Worm (Caenorhabditis elegans): ENCODE results near the gene skr-7.

skr-7 gene

ce11 chrV:4432783-4433237 is 10.6 kb downstream of the skr-7 start, which contains the start of gene Y47D7A.15:
Gene Y47D7A.15, minus strand, starts transcription at chrV:4433187.
- TF ChIP-seq him-1 (tag; optimal IDR thresholded peaks at IDR 0.05) (no peak), W03F9.2 (tag; optimal IDR thresholded peaks at IDR 0.05) (no peak), dao-5 (tag; optimal IDR thresholded peaks at IDR 0.05) (no peak)

- TF ChIP-seq W03F9.2 (tag; optimal IDR thresholded peaks at IDR 0.05) (no peak), him-1 (tag; optimal IDR thresholded peaks at IDR 0.05) (no peak), dao-5 (tag; optimal IDR thresholded peaks at IDR 0.05) (no peak)
Observed at ce11 chrV:4435411-4435981, 13.3 kb downstream of the skr-7 start, which contains the start of gene Y47D7A.13. Gene Y47D7A.13, minus strand, starts transcription at chrV:4435927.

DNA sequence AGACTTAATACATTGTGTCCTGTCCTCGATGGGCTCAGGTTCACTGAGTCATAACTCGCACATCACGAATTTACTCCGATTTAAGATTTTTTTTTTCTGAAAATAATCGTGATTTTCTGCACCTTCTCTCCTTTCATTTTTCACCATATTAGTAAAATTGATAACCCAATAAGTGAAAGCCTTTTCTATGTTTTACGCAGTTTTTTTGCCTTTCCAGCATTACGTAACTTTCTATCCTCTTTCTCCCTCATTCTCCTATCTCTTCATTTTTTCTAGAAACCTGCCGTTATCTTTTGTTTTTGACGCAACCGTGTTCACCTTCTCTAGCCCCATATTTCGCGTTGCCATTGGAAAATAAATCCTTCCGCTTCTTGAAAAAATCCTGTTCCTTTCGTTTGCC is 15.0 kb downstream of the skr-7 start:
- TF ChIP-seq dao-5 (tag; optimal IDR thresholded peaks at IDR 0.05): no peak
- TF ChIP-seq him-1 (tag; optimal IDR thresholded peaks at IDR 0.05): no peak
- TF ChIP-seq W03F9.2 (tag; optimal IDR thresholded peaks at IDR 0.05): no peak

DNA sequence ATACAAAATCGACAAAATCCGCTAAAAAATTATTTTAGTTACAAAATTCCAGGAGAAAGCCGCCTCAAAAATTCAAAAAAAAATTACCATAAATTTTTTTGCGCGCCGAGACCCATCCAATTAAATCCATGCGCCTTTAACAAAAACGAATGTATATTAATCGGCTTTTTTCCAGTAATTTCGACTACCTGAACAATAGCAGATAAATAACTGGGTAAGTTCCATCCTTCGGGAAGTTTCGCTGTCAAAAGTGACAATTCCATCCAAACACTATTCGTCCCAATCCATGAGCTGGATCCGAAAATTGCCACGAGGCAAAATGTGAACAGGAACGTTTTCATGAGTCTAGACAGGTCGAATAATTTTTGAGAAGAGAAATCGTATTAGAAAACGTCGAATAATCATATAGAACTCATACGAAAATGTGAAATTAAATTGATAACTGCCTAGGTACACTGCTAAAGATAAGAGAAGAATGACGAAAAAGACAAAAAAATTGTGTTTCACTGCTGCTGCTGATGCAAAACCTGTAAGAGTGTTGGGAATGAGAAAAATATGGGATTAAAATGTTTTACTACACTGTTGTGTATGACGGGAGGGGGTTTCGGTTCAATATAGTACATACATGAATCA is 20.6 kb downstream of the skr-7 start, which contains the start of gene rft-1:
TSS of gene rft-1 (minus strand) at position 475 of the 633 bp plus-strand sequence.
- no peak for TF ChIP-seq W03F9.2 (tag; optimal IDR thresholded peaks at IDR 0.05)
- TF ChIP-seq him-1 (tag; optimal IDR thresholded peaks at IDR 0.05): no peak
- no peak for TF ChIP-seq dao-5 (tag; optimal IDR thresholded peaks at IDR 0.05)

ce11 chrV:4447637-4448036 is 25.4 kb downstream of the skr-7 start:
- TF ChIP-seq him-1 (tag; optimal IDR thresholded peaks at IDR 0.05): no peak
- TF ChIP-seq dao-5 (tag; optimal IDR thresholded peaks at IDR 0.05): no peak
- TF ChIP-seq W03F9.2 (tag; optimal IDR thresholded peaks at IDR 0.05): no peak

ce11 chrV:4450523-4451089 is 28.4 kb downstream of the skr-7 start, which contains the start of gene rft-2:
Gene rft-2, minus strand, starts transcription at chrV:4450563.
- peak; percentile 33 for TF ChIP-seq him-1 (tag; optimal IDR thresholded peaks at IDR 0.05)
- peak; percentile 49 for TF ChIP-seq W03F9.2 (tag; optimal IDR thresholded peaks at IDR 0.05)
- TF ChIP-seq dao-5 (tag; optimal IDR thresholded peaks at IDR 0.05): no peak

DNA sequence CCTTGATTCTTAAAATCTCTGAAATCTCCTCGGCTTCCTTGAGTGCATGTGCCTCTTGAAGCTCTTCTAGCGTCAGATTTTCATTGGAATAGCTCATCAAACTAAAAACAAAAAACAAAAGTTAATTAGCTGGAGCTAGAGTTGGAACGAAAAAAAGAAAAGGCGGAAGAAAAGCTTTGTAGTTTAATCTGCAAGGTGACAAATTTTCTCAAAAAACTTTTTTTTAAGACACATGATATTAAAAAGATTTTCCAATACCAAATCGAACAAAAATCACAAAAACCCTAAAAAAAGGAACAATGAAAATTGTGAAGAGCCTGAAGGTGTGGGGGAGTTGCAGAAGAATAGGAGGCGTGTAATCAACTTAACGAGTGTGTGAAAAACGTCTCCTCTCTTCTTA is 32.4 kb downstream of the skr-7 start, which contains the start of gene gnrr-5:
TSS of gene gnrr-5 (minus strand) at position 101 of the 400 bp plus-strand sequence.
- TF ChIP-seq dao-5 (tag; optimal IDR thresholded peaks at IDR 0.05) (no peak), W03F9.2 (tag; optimal IDR thresholded peaks at IDR 0.05) (no peak), him-1 (tag; optimal IDR thresholded peaks at IDR 0.05) (no peak)

ce11 chrV:4471065-4471464 is 48.8 kb downstream of the skr-7 start, which contains the start of gene T08H10.3:
Gene T08H10.3, plus strand, starts transcription at chrV:4471365.
- TF ChIP-seq dao-5 (tag; optimal IDR thresholded peaks at IDR 0.05): no peak
- TF ChIP-seq him-1 (tag; optimal IDR thresholded peaks at IDR 0.05): no peak

All from whole organism, L4/young adult.